Fruit fly (Drosophila melanogaster): ENCODE measurements around the gene Acsf2.
A peak's percentile ranks its signal among the peaks of the same experiment; 100 is the strongest.

Gene Acsf2

DNA sequence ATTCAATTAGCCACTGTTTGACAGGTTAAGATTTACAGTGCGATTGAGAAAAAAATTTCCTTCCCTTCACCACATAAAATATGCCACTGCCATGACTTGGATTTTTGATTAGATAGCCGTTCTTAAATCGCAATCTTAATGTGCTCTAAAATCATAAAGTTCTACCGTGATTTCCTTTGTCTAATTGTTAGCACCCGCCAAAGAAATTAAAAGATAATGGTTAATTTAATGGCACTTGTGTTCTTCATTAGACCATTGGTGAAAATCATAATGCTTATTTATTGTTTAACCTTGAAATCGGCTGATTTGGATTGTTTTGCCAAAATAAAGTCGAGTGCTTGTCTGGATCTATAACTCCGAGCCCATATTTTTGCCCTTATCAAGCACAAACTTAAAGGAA is 4.9 kb downstream of the Acsf2 start:
- TF ChIP-seq exex (tag; optimal IDR thresholded peaks at IDR 0.05) = peak; percentile 96
- TF ChIP-seq CG18599 (GFP tag; optimal IDR thresholded peaks at IDR 0.05) = peak; percentile 18
- TF ChIP-seq CG13775 (GFP tag; optimal IDR thresholded peaks at IDR 0.05) = no peak
- TF ChIP-seq D19B (GFP tag; optimal IDR thresholded peaks at IDR 0.05) = no peak
- TF ChIP-seq Dref (GFP tag; IDR thresholded peaks at IDR 0.05) = no peak
- no peak for TF ChIP-seq hkb (optimal IDR thresholded peaks at IDR 0.05)
- no peak for TF ChIP-seq hkb (GFP tag; IDR thresholded peaks at IDR 0.05)
- TF ChIP-seq BtbVII (GFP tag; optimal IDR thresholded peaks at IDR 0.05) = no peak

DNA sequence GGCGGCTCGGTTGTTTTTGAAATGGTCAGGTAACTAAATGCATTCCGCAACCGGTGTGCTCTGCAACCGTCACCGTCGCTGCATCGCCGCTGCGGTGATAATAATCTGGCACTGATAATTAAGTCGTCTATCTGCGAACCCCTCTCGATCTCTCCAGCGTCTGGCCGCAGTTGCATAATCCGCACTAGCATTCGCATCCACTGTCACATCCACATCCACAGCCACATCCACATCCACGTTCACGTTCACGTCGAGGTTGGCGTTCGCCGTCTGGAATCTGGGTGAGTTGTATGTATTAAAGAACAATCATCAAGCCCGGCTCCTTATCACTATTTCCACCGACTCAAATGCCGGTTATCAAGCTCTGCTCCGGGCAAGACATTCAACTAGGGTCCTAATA is 9.5 kb downstream of the Acsf2 start:
- TF ChIP-seq trem (tag; optimal IDR thresholded peaks at IDR 0.05) = no peak
- 0 out of 2 replicates have a peak, but pooled peaks have one; percentile 10 for TF ChIP-seq Drgx (GFP tag; IDR thresholded peaks at IDR 0.05)
- peak in 1 of 2 experiments; percentile 68 for TF ChIP-seq Pdp1 (GFP tag; optimal IDR thresholded peaks at IDR 0.05)
- no peak for TF ChIP-seq BEAF-32 (GFP tag; optimal IDR thresholded peaks at IDR 0.05)
- no peak for TF ChIP-seq CG17186 (GFP tag; optimal IDR thresholded peaks at IDR 0.05)
- no peak for TF ChIP-seq Hr51 (GFP tag; optimal IDR thresholded peaks at IDR 0.05)
- TF ChIP-seq lov (optimal IDR thresholded peaks at IDR 0.05) = no peak
- TF ChIP-seq lov (GFP tag; IDR thresholded peaks at IDR 0.05) = no peak
- TF ChIP-seq dm (GFP tag; optimal IDR thresholded peaks at IDR 0.05) = no peak
- no peak for TF ChIP-seq CG18619 (GFP tag; optimal IDR thresholded peaks at IDR 0.05)
- no peak for TF ChIP-seq CG12744 (GFP tag; optimal IDR thresholded peaks at IDR 0.05)
- no peak for TF ChIP-seq pb (GFP tag; optimal IDR thresholded peaks at IDR 0.05)
- no peak for TF ChIP-seq CG33213 (GFP tag; optimal IDR thresholded peaks at IDR 0.05)
- TF ChIP-seq Rfx (GFP tag; IDR thresholded peaks at IDR 0.05) = 0 out of 2 replicates have a peak, but pooled peaks have one; percentile 9
- no peak for TF ChIP-seq CG11560 (tag; IDR thresholded peaks at IDR 0.05)
- TF ChIP-seq vfl (GFP tag; optimal IDR thresholded peaks at IDR 0.05) = no peak
- no peak for TF ChIP-seq CG4730 (GFP tag; IDR thresholded peaks at IDR 0.05)
- TF ChIP-seq ab (GFP tag; optimal IDR thresholded peaks at IDR 0.05) = no peak
- no peak for TF ChIP-seq CHES-1-like (GFP tag; optimal IDR thresholded peaks at IDR 0.05)
- TF ChIP-seq YL-1 (GFP tag; optimal IDR thresholded peaks at IDR 0.05) = no peak
- TF ChIP-seq oc (tag; optimal IDR thresholded peaks at IDR 0.05) = no peak
- TF ChIP-seq CG7839 (tag; optimal IDR thresholded peaks at IDR 0.05) = no peak
- no peak for TF ChIP-seq klu (GFP tag; IDR thresholded peaks at IDR 0.05)
- TF ChIP-seq nom (GFP tag; optimal IDR thresholded peaks at IDR 0.05) = no peak
- no peak for TF ChIP-seq CG2889 (GFP tag; IDR thresholded peaks at IDR 0.05)

DNA sequence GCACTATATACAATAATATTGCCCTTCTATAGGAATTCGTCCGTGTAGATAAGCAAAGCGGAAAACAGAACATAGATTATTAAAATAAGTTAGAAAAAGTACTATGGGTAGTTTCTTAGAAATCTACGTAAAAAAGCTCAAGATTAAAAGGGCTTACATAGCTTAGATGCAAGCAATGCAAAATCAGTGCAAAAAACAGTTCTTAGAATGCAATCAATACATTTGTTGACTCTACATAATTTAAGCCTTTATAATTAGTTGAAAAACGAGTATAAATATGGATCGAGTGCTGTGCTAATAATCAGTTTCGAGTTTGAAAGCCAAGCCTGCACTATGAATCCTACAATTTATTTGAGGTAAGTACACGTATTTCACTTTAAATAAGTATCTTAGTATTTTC is 12.5 kb downstream of the Acsf2 start, which contains the start of gene TotM:
Gene TotM (plus strand): TSS at position 301 of the 400 bp plus-strand sequence.
- no peak for TF ChIP-seq CG31388 (GFP tag; optimal IDR thresholded peaks at IDR 0.05)
- TF ChIP-seq Camta (GFP tag; optimal IDR thresholded peaks at IDR 0.05) = no peak
- no peak for TF ChIP-seq HLH54F (GFP tag; optimal IDR thresholded peaks at IDR 0.05)
- TF ChIP-seq sens-2 (GFP tag; IDR thresholded peaks at IDR 0.05) = no peak
- TF ChIP-seq CG31224 (GFP tag; IDR thresholded peaks at IDR 0.05) = no peak
- TF ChIP-seq CG2678 (tag; optimal IDR thresholded peaks at IDR 0.05) = no peak
- no peak for TF ChIP-seq CG18476 (GFP tag; optimal IDR thresholded peaks at IDR 0.05)
- no peak for TF ChIP-seq HLH3B (GFP tag; IDR thresholded peaks at IDR 0.05)
- no peak for TF ChIP-seq CG7928 (GFP tag; optimal IDR thresholded peaks at IDR 0.05)
- no peak for TF ChIP-seq h (optimal IDR thresholded peaks at IDR 0.05)
- TF ChIP-seq btn (GFP tag; optimal IDR thresholded peaks at IDR 0.05) = no peak

Data from whole organism, embryonic.